Worm (Caenorhabditis elegans) whole organism, early embryonic: ENCODE measurements around the gene W10G6.1.

Experiments
- B0310.2 ChIP-seq: sonication (generic microtip); optimal IDR thresholded peaks from 2 replicates; lab custom pipeline; 2016; ENCODE audit warnings: mild to moderate bottlenecking, missing genetic modification characterization, missing compliant biosample characterization
- F13C5.2 ChIP-seq: sonication (generic microtip); optimal IDR thresholded peaks from 2 replicates; lab custom pipeline; 2017; ENCODE audit warnings: mild to moderate bottlenecking, missing genetic modification characterization, inconsistent platforms, missing compliant biosample characterization
- ets-7 ChIP-seq: sonication (generic microtip); optimal IDR thresholded peaks from 2 replicates; lab custom pipeline; 2016; ENCODE audit warnings: missing genotype, missing genetic modification characterization, missing compliant biosample characterization
- hmg-4 ChIP-seq: fragments of 200-800 bp; sonication (Bioruptor generic); optimal IDR thresholded peaks from 2 replicates; lab custom pipeline; 2018; ENCODE audit warnings: mild to moderate bottlenecking, missing genetic modification characterization, missing compliant biosample characterization
- scrt-1 ChIP-seq: fragments of 200-800 bp; sonication (Bioruptor generic); IDR thresholded peaks from 2 replicates; pipeline ENCODE4 v1.3.6; 2022; ENCODE audit warnings: missing genetic modification characterization, missing compliant biosample characterization
- sea-1 ChIP-seq: fragments of 200-800 bp; sonication (Bioruptor generic); conservative IDR thresholded peaks from 2 replicates; pipeline ENCODE4 v1.3.6; 2022; ENCODE audit warnings: missing genetic modification characterization, missing compliant biosample characterization
- tbx-11 ChIP-seq: fragments of 200-800 bp; sonication (Bioruptor generic); IDR thresholded peaks from 2 replicates; pipeline ENCODE4 v1.3.6; 2022; ENCODE audit warnings: missing genetic modification characterization, missing compliant biosample characterization

Gene W10G6.1

ce11 chrX:16292933-16293332, 47.9 kb downstream of the W10G6.1 start, which contains the start of gene F52E10.4:
Gene F52E10.4 (minus strand): TSS chrX:16293033.
- TF ChIP-seq sea-1 (GFP tag; lab: Robert Waterston, UW) (no peak), F13C5.2 (tag; lab: Kevin White, UChicago) (no peak), hmg-4 (no peak), tbx-11 (GFP tag; lab: Robert Waterston, UW) (no peak), ets-7 (tag; lab: Kevin White, UChicago) (no peak), B0310.2 (no peak), scrt-1 (GFP tag; lab: Robert Waterston, UW) (no peak)
